Fruit fly (Drosophila melanogaster): ENCODE results near the gene Pop5.

Gene Pop5

DNA sequence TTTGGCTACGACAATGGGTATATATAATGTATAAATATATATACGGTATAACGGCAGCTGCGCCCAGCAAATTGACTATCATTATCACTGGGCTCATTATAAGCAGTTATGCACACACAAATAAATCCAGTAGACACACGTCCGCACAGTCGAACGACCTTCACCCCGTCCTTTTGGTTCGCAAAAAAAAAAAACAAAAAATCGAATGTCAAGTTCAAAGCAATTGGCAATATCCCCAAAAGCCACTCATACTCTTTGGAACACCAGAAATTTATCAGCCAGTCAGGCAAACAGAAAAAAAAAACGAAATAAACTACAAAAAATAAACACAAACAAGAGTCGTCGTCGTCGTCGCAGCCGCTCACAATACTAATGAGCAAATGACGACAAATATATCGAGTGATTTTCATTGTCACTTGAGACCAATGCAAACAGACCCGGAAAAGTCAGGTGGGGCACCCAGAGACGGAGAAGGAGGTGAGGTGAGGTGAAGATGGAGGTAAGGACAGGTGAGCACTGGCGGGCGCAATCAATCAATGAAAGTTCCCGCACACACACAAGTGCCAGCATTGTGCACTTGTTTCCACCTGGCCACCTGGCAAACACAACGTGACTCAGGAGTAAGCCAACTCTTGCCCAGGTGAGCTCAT is 39.9 kb downstream of the Pop5 start:
- TF ChIP-seq CG3032 (tag; optimal IDR thresholded peaks at IDR 0.05) (peak; percentile 11), CG6163 (GFP tag; IDR thresholded peaks at IDR 0.05) (no peak), Ets96B (tag; optimal IDR thresholded peaks at IDR 0.05) (no peak), lz (GFP tag; optimal IDR thresholded peaks at IDR 0.05) (no peak), Gug (GFP tag; IDR thresholded peaks at IDR 0.05) (peak; percentile 39; the same call in 1 of the 2 replicates), Eip78C (GFP tag) (no peak), vri (GFP tag; optimal IDR thresholded peaks at IDR 0.05) (peak; percentile 19), fkh (GFP tag; optimal IDR thresholded peaks at IDR 0.05) (peak; percentile 89), Sox15 (GFP tag; optimal IDR thresholded peaks at IDR 0.05) (no peak)

DNA sequence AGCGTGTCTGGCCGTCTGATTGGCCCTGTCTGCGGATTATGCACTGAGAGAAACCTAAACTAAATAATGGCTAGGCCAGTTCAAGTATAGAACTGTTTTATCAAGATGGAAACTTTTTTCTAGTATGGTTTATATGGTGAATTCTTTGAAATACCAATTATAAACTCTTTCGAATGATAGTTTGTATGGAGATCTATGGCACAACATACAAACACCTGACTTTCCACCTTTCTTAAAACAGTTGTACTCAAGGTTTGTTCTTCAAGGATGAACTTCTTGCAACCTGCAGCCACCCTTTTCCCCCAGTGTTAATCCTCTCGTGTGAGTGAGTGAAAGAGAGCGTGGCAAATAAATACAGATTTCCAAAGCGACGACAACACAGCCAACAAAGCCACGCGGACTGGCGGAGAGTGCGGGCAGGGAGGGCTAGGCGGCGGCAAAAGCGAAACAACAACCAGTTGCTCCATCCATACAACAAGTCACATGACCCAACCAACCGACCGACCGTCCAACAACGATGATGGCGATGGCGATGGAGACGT is 40.5 kb downstream of the Pop5 start:
- peak; percentile 81 for TF ChIP-seq CG6276 (GFP tag; optimal IDR thresholded peaks at IDR 0.05)
- TF ChIP-seq CG6163 (GFP tag; IDR thresholded peaks at IDR 0.05), result peak; percentile 84
- TF ChIP-seq CG31627 (GFP tag; optimal IDR thresholded peaks at IDR 0.05), result peak; percentile 84
- TF ChIP-seq fkh (GFP tag; optimal IDR thresholded peaks at IDR 0.05), result no peak
- peak; percentile 93 for TF ChIP-seq CG1621 (tag; optimal IDR thresholded peaks at IDR 0.05)
- peak; percentile 38 for TF ChIP-seq Hr38 (GFP tag; optimal IDR thresholded peaks at IDR 0.05)
- TF ChIP-seq Met (GFP tag; optimal IDR thresholded peaks at IDR 0.05), result peak; percentile 80
- TF ChIP-seq Hr39 (GFP tag; optimal IDR thresholded peaks at IDR 0.05), result peak; percentile 86
- peak; percentile 91 for TF ChIP-seq CG10631 (GFP tag; optimal IDR thresholded peaks at IDR 0.05)
- TF ChIP-seq esn (GFP tag; optimal IDR thresholded peaks at IDR 0.05), result peak; percentile 89
- TF ChIP-seq fd59A (GFP tag; optimal IDR thresholded peaks at IDR 0.05), result peak; percentile 92
- peak; percentile 80 for TF ChIP-seq CG8319 (GFP tag; optimal IDR thresholded peaks at IDR 0.05)
- peak; percentile 89 for TF ChIP-seq achi (GFP tag; optimal IDR thresholded peaks at IDR 0.05)
- TF ChIP-seq OdsH (GFP tag; optimal IDR thresholded peaks at IDR 0.05), result peak; percentile 92
- no peak for TF ChIP-seq Eip93F (GFP tag; optimal IDR thresholded peaks at IDR 0.05)
- TF ChIP-seq net (GFP tag; optimal IDR thresholded peaks at IDR 0.05), result peak; percentile 90
- TF ChIP-seq CG16779 (tag; optimal IDR thresholded peaks at IDR 0.05), result peak; percentile 83
- peak; percentile 91 for TF ChIP-seq spab (GFP tag; optimal IDR thresholded peaks at IDR 0.05)
- peak; percentile 93 for TF ChIP-seq acj6 (GFP tag; optimal IDR thresholded peaks at IDR 0.05)
- TF ChIP-seq CG9139 (GFP tag; optimal IDR thresholded peaks at IDR 0.05), result peak; percentile 86
- TF ChIP-seq CG32006 (GFP tag; optimal IDR thresholded peaks at IDR 0.05), result peak; percentile 95
- TF ChIP-seq ss (GFP tag; optimal IDR thresholded peaks at IDR 0.05), result peak; percentile 92
- TF ChIP-seq topi (GFP tag; optimal IDR thresholded peaks at IDR 0.05), result peak; percentile 88
- TF ChIP-seq pdm3 (GFP tag; optimal IDR thresholded peaks at IDR 0.05), result peak; percentile 93
- peak; percentile 93 for TF ChIP-seq CG15336 (GFP tag; IDR thresholded peaks at IDR 0.05)
- peak; percentile 90 for TF ChIP-seq CG7368 (GFP tag; optimal IDR thresholded peaks at IDR 0.05)
- peak; percentile 79 for TF ChIP-seq Sox102F (GFP tag; optimal IDR thresholded peaks at IDR 0.05)
- TF ChIP-seq dac (GFP tag; optimal IDR thresholded peaks at IDR 0.05), result peak; percentile 79
- peak; percentile 95 for TF ChIP-seq Eip75B (GFP tag; optimal IDR thresholded peaks at IDR 0.05)
- peak; percentile 71 for TF ChIP-seq fd85E (GFP tag; optimal IDR thresholded peaks at IDR 0.05)
- peak; percentile 92 for TF ChIP-seq Sox15 (GFP tag; optimal IDR thresholded peaks at IDR 0.05)
- TF ChIP-seq cyc (GFP tag; optimal IDR thresholded peaks at IDR 0.05), result peak; percentile 87
- peak; percentile 98 for TF ChIP-seq Eip78C (GFP tag)
- TF ChIP-seq CG8632 (GFP tag; optimal IDR thresholded peaks at IDR 0.05), result peak; percentile 92
- TF ChIP-seq CG8119 (GFP tag; IDR thresholded peaks at IDR 0.05), result peak; percentile 92
- no peak for TF ChIP-seq CG6854 (GFP tag; optimal IDR thresholded peaks at IDR 0.05)
- peak; percentile 83 for TF ChIP-seq CG4318 (GFP tag; optimal IDR thresholded peaks at IDR 0.05)
- TF ChIP-seq Ets21C (GFP tag; optimal IDR thresholded peaks at IDR 0.05), result peak; percentile 80
- TF ChIP-seq Ets96B (tag; optimal IDR thresholded peaks at IDR 0.05), result peak; percentile 95
- TF ChIP-seq CG3919 (GFP tag; optimal IDR thresholded peaks at IDR 0.05), result peak; percentile 92
- TF ChIP-seq CG34406 (GFP tag; optimal IDR thresholded peaks at IDR 0.05), result peak; percentile 88
- TF ChIP-seq lz (GFP tag; optimal IDR thresholded peaks at IDR 0.05), result peak; percentile 89
- peak; percentile 92 for TF ChIP-seq dsx (GFP tag; optimal IDR thresholded peaks at IDR 0.05; ENCODE audit: poor library complexity, severe bottlenecking)
- TF ChIP-seq svp (GFP tag), result peak; percentile 92
- TF ChIP-seq CG3032 (tag; optimal IDR thresholded peaks at IDR 0.05), result peak; percentile 93
- peak; percentile 82 for TF ChIP-seq Lpt (GFP tag; optimal IDR thresholded peaks at IDR 0.05)
